Fruit fly (Drosophila melanogaster) whole organism, embryonic: ENCODE measurements around the gene CG4278.
A peak's percentile ranks its signal among the peaks of the same experiment; 100 is the strongest.

Experiments used
- Atf3 ChIP-seq: fragments of 200-800 bp; sonication (Bioruptor generic); optimal IDR thresholded peaks from 3 replicates; lab custom pipeline; 2016; ENCODE audit warnings: missing biosample characterization, missing genetic modification characterization
- CG10209 ChIP-seq: fragments of 200-800 bp; sonication (Bioruptor generic); optimal IDR thresholded peaks from 3 replicates; lab custom pipeline; 2017; ENCODE audit warnings: missing biosample characterization, mild to moderate bottlenecking, missing genetic modification characterization, missing genetic modification reagents
- CG1024 ChIP-seq: fragments of 200-800 bp; sonication (Bioruptor generic); IDR thresholded peaks from 2 replicates; pipeline ENCODE4 v1.3.6; 2022; ENCODE audit warnings: missing biosample characterization, missing genetic modification characterization
- CG11504 ChIP-seq: fragments of 200-800 bp; sonication (Bioruptor generic); optimal IDR thresholded peaks from 3 replicates; lab custom pipeline; 2019; ENCODE audit warnings: missing biosample characterization, mild to moderate bottlenecking, missing genetic modification characterization, moderate library complexity
- CG12236 ChIP-seq: fragments of 200-800 bp; sonication (Bioruptor generic); optimal IDR thresholded peaks from 2 replicates; lab custom pipeline; 2016; ENCODE audit warnings: missing biosample characterization, missing genetic modification characterization
- CG12299 ChIP-seq: fragments of 200-800 bp; sonication (Bioruptor generic); optimal IDR thresholded peaks from 2 replicates; lab custom pipeline; 2018; ENCODE audit warnings: missing biosample characterization, mild to moderate bottlenecking, missing genetic modification characterization
- CG13424 ChIP-seq: fragments of 200-800 bp; sonication (Bioruptor generic); optimal IDR thresholded peaks from 2 replicates; lab custom pipeline; 2019; ENCODE audit warnings: missing biosample characterization, mild to moderate bottlenecking, missing genetic modification characterization, moderate library complexity
- CG14710 ChIP-seq: fragments of 200-800 bp; sonication (Bioruptor generic); optimal IDR thresholded peaks from 3 replicates; lab custom pipeline; 2019; ENCODE audit warnings: missing biosample characterization, mild to moderate bottlenecking, missing genetic modification characterization, moderate library complexity
- CG14965 ChIP-seq: fragments of 200-800 bp; sonication (Bioruptor generic); optimal IDR thresholded peaks from 2 replicates; lab custom pipeline; 2016; ENCODE audit warnings: missing biosample characterization, missing genetic modification characterization, borderline replicate concordance
- CG17359 ChIP-seq: fragments of 200-800 bp; sonication (Bioruptor generic); optimal IDR thresholded peaks from 3 replicates; lab custom pipeline; 2018; ENCODE audit warnings: missing biosample characterization, mild to moderate bottlenecking, missing genetic modification characterization, moderate library complexity
- CG17802 ChIP-seq: fragments of 200-800 bp; sonication (Bioruptor generic); optimal IDR thresholded peaks from 2 replicates; lab custom pipeline; 2018; ENCODE audit warnings: missing biosample characterization, mild to moderate bottlenecking, missing genetic modification characterization, moderate library complexity
- CG1792 ChIP-seq: fragments of 200-800 bp; sonication (Bioruptor generic); optimal IDR thresholded peaks from 2 replicates; lab custom pipeline; 2016; ENCODE audit warnings: missing biosample characterization, missing genetic modification characterization
- CG30020 ChIP-seq: fragments of 200-800 bp; optimal IDR thresholded peaks from 2 replicates; lab custom pipeline; 2019; ENCODE audit warnings: missing biosample characterization, mild to moderate bottlenecking, missing genetic modification characterization, moderate library complexity
- CG30431 ChIP-seq: fragments of 200-800 bp; sonication (Bioruptor generic); optimal IDR thresholded peaks from 2 replicates; lab custom pipeline; 2017; ENCODE audit warnings: missing biosample characterization, missing genetic modification characterization
- CG3281 ChIP-seq: fragments of 200-800 bp; sonication (Bioruptor generic); optimal IDR thresholded peaks from 3 replicates; lab custom pipeline; 2017; ENCODE audit warnings: missing biosample characterization, mild to moderate bottlenecking, missing genetic modification characterization
- CG34224 ChIP-seq: fragments of 200-800 bp; sonication (Bioruptor generic); IDR thresholded peaks from 3 replicates; pipeline ENCODE4 v1.3.6; 2022; ENCODE audit warnings: missing biosample characterization, missing genetic modification characterization; ENCODE audit not compliant: partially characterized antibody
- CG4424 ChIP-seq: fragments of 200-800 bp; sonication (Bioruptor generic); optimal IDR thresholded peaks from 3 replicates; lab custom pipeline; 2016; ENCODE audit warnings: missing biosample characterization, missing genetic modification characterization
- CG7556 ChIP-seq: fragments of 200-800 bp; sonication (Bioruptor generic); optimal IDR thresholded peaks from 2 replicates; lab custom pipeline; 2017; ENCODE audit warnings: missing biosample characterization, mild to moderate bottlenecking, missing genetic modification characterization
- Camta ChIP-seq: fragments of 200-800 bp; sonication (Bioruptor generic); optimal IDR thresholded peaks from 2 replicates; lab custom pipeline; 2016; ENCODE audit warnings: missing biosample characterization, missing genetic modification characterization
- Dll ChIP-seq: fragments of 200-800 bp; sonication (Bioruptor generic); IDR thresholded peaks from 4 replicates; pipeline ENCODE4 v1.3.6; 2022; ENCODE audit warnings: missing biosample characterization, missing genetic modification characterization; ENCODE audit not compliant: partially characterized antibody
- E2f1 ChIP-seq: fragments of 200-800 bp; sonication (Bioruptor generic); IDR thresholded peaks from 2 replicates; pipeline ENCODE4 v1.3.6; 2022; ENCODE audit warnings: missing biosample characterization, missing genetic modification characterization
- E2f2 ChIP-seq: fragments of 200-800 bp; sonication (Bioruptor generic); IDR thresholded peaks from 2 replicates; pipeline ENCODE4 v1.3.6; 2022; ENCODE audit warnings: missing biosample characterization, missing genetic modification characterization
- HLH4C ChIP-seq: fragments of 200-800 bp; sonication (Bioruptor generic); IDR thresholded peaks from 3 replicates; pipeline ENCODE4 v1.3.6; 2022; ENCODE audit warnings: missing biosample characterization, missing genetic modification characterization; ENCODE audit not compliant: partially characterized antibody
- Lhr ChIP-seq: fragments of 200-800 bp; sonication (Bioruptor generic); optimal IDR thresholded peaks from 3 replicates; lab custom pipeline; 2017; ENCODE audit warnings: mild to moderate bottlenecking, missing biosample characterization, missing genetic modification reagents, missing genetic modification characterization
- Lpt ChIP-seq: fragments of >200 bp; optimal IDR thresholded peaks from 2 replicates; lab custom pipeline; 2018; ENCODE audit warnings: missing biosample characterization, missing genetic modification characterization
- MBD-R2 ChIP-seq: fragments of 200-800 bp; sonication (Bioruptor generic); IDR thresholded peaks from 2 replicates; pipeline ENCODE4 v1.3.6; 2022; ENCODE audit warnings: missing biosample characterization, missing genetic modification characterization
- MTF-1 ChIP-seq: fragments of 200-800 bp; sonication (Bioruptor generic); optimal IDR thresholded peaks from 2 replicates; lab custom pipeline; 2018; ENCODE audit warnings: missing biosample characterization, mild to moderate bottlenecking, missing genetic modification characterization, borderline replicate concordance
- Myb ChIP-seq: fragments of 200-800 bp; sonication (Bioruptor generic); optimal IDR thresholded peaks from 2 replicates; lab custom pipeline; 2016; ENCODE audit warnings: missing biosample characterization, missing genetic modification characterization
- NFAT ChIP-seq: fragments of 200-800 bp; sonication (Bioruptor generic); IDR thresholded peaks from 2 replicates; pipeline ENCODE4 v1.3.6; 2022; ENCODE audit warnings: missing biosample characterization, missing genetic modification characterization
- Optix ChIP-seq: fragments of 200-800 bp; sonication (Bioruptor generic); IDR thresholded peaks from 3 replicates; pipeline ENCODE4 v1.3.6; 2022; ENCODE audit warnings: missing biosample characterization, missing genetic modification characterization
- Sry-δ ChIP-seq: fragments of 200-800 bp; sonication (Bioruptor generic); optimal IDR thresholded peaks from 2 replicates; lab custom pipeline; 2016; ENCODE audit warnings: missing biosample characterization, missing genetic modification characterization
- ato ChIP-seq: fragments of 200-800 bp; sonication (Bioruptor generic); IDR thresholded peaks from 2 replicates; pipeline ENCODE4 v1.3.6; 2022; ENCODE audit warnings: missing biosample characterization, missing genetic modification characterization; ENCODE audit not compliant: partially characterized antibody
- az2 ChIP-seq: fragments of 200-800 bp; sonication (Bioruptor generic); optimal IDR thresholded peaks from 3 replicates; lab custom pipeline; 2016; ENCODE audit warnings: missing biosample characterization, missing genetic modification characterization
- cad ChIP-seq: fragments of >200 bp; optimal IDR thresholded peaks from 2 replicates; lab custom pipeline; 2017; ENCODE audit warnings: missing biosample characterization, missing genetic modification characterization
- dpn ChIP-seq, 2 experiments: fragments of 200-800 bp; sonication (Bioruptor generic); optimal IDR thresholded peaks; 3 replicates each; lab custom pipeline; 2016; ENCODE audit warnings: missing biosample characterization in 2 of 2, missing genetic modification characterization in 2 of 2
- en ChIP-seq: fragments of 200-800 bp; sonication (Bioruptor generic); optimal IDR thresholded peaks from 2 replicates; lab custom pipeline; 2016; ENCODE audit warnings: missing biosample characterization, missing genetic modification characterization
- gfzf ChIP-seq: fragments of 200-800 bp; sonication (Bioruptor generic); optimal IDR thresholded peaks from 2 replicates; lab custom pipeline; 2016; ENCODE audit warnings: missing biosample characterization, mild to moderate bottlenecking, missing genetic modification characterization, moderate library complexity
- gro ChIP-seq: fragments of 200-800 bp; sonication (Bioruptor generic); optimal IDR thresholded peaks from 2 replicates; lab custom pipeline; 2016; ENCODE audit warnings: missing biosample characterization, missing genetic modification characterization
- gt ChIP-seq: fragments of 200-800 bp; sonication (Bioruptor generic); IDR thresholded peaks from 2 replicates; pipeline ENCODE4 v1.3.6; 2022; ENCODE audit warnings: missing biosample characterization, missing genetic modification characterization
- jing ChIP-seq: fragments of 200-800 bp; sonication (Bioruptor generic); optimal IDR thresholded peaks from 2 replicates; lab custom pipeline; 2018; ENCODE audit warnings: missing biosample characterization, mild to moderate bottlenecking, missing genetic modification characterization
- org-1 ChIP-seq: fragments of 200-800 bp; sonication (Bioruptor generic); optimal IDR thresholded peaks from 2 replicates; lab custom pipeline; 2017; ENCODE audit warnings: missing biosample characterization, missing genetic modification characterization
- prd ChIP-seq, 3 experiments: fragments of >200 bp in 2 of 3; fragments of 200-800 bp in 1 of 3; sonication (Bioruptor generic) in 1 of 3; optimal IDR thresholded peaks in 2 of 3; IDR thresholded peaks in 1 of 3; 2 replicates in 2 of 3; 3 replicates in 1 of 3; pipeline versions ENCODE4 v1.3.6 to Lab custom; 2017 to 2022; ENCODE audit warnings: missing biosample characterization in 1 of 3, missing genetic modification characterization in 1 of 3
- psq ChIP-seq: fragments of 200-800 bp; sonication (Bioruptor generic); optimal IDR thresholded peaks from 2 replicates; lab custom pipeline; 2017; ENCODE audit warnings: missing biosample characterization, missing genetic modification characterization
- ro ChIP-seq: fragments of 200-800 bp; sonication (Bioruptor generic); IDR thresholded peaks from 2 replicates; pipeline ENCODE4 v1.3.6; 2022; ENCODE audit warnings: missing biosample characterization, missing genetic modification characterization
- run ChIP-seq: fragments of 200-800 bp; sonication (Bioruptor generic); optimal IDR thresholded peaks from 3 replicates; lab custom pipeline; 2018; ENCODE audit warnings: missing biosample characterization, mild to moderate bottlenecking, missing genetic modification characterization
- slbo ChIP-seq: fragments of 200-800 bp; sonication (Bioruptor generic); IDR thresholded peaks from 2 replicates; pipeline ENCODE4 v1.3.6; 2022; ENCODE audit warnings: missing biosample characterization, missing genetic modification characterization
- tll ChIP-seq, 2 experiments: fragments of 200-800 bp in 1 of 2; fragments of >200 bp in 1 of 2; sonication (Bioruptor generic) in 1 of 2; optimal IDR thresholded peaks; 2 replicates each; lab custom pipeline; 2017 to 2019; ENCODE audit warnings: missing biosample characterization in 2 of 2, missing genetic modification characterization in 2 of 2, mild to moderate bottlenecking in 1 of 2, moderate library complexity in 1 of 2
- vfl ChIP-seq: fragments of 200-800 bp; sonication (Bioruptor generic); optimal IDR thresholded peaks from 2 replicates; lab custom pipeline; 2016; ENCODE audit warnings: missing biosample characterization, missing genetic modification characterization
- zf30C ChIP-seq: fragments of 200-800 bp; sonication (Bioruptor generic); optimal IDR thresholded peaks from 3 replicates; lab custom pipeline; 2018; ENCODE audit warnings: missing biosample characterization, mild to moderate bottlenecking, missing genetic modification characterization

Gene CG4278

dm6 chr2L:16286360-16287005 lies 40.4 kb upstream of the CG4278 start (continued):
- TF ChIP-seq E2f2: no peak
- no peak for TF ChIP-seq Dll
- no peak for TF ChIP-seq CG34224 (GFP tag; lab: Robert Waterston, UW)
- no peak for TF ChIP-seq HLH4C
- peak; percentile 55 for TF ChIP-seq CG30431 (GFP tag; lab: Kevin White, UChicago)
- peak; percentile 41 for TF ChIP-seq Sry-δ (GFP tag; lab: Kevin White, UChicago)
- no peak for TF ChIP-seq slbo (GFP tag; lab: Robert Waterston, UW)
- TF ChIP-seq CG17359 (tag; lab: Kevin White, UChicago): peak; percentile 91
- TF ChIP-seq CG30020: peak; percentile 32
- peak; percentile 92 for TF ChIP-seq CG3281 (GFP tag; lab: Kevin White, UChicago)
- TF ChIP-seq CG17802: peak; percentile 56
- no peak for TF ChIP-seq gt (GFP tag; lab: Robert Waterston, UW)
- TF ChIP-seq tll (GFP tag; optimal IDR thresholded peaks at IDR 0.05; lab: Kevin White, UChicago): peak in 1 of 2 experiments; percentile 60
- no peak for TF ChIP-seq CG1024 (GFP tag; lab: Robert Waterston, UW)
- no peak for TF ChIP-seq NFAT
- TF ChIP-seq CG14965 (GFP tag; lab: Kevin White, UChicago): no peak
- peak; percentile 87 for TF ChIP-seq CG11504
- peak; percentile 13 for TF ChIP-seq MTF-1
- TF ChIP-seq CG12236 (GFP tag; lab: Kevin White, UChicago): peak; percentile 15
- TF ChIP-seq vfl (GFP tag; lab: Kevin White, UChicago): peak; percentile 45
- no peak for TF ChIP-seq cad (GFP tag; lab: Kevin White, UChicago)
- TF ChIP-seq CG4424 (GFP tag; lab: Kevin White, UChicago): peak; percentile 85
- peak; percentile 85 for TF ChIP-seq Atf3 (GFP tag; lab: Kevin White, UChicago)
- TF ChIP-seq ato: no peak
- no peak for TF ChIP-seq gfzf (GFP tag; lab: Kevin White, UChicago)
- TF ChIP-seq gro (GFP tag; lab: Kevin White, UChicago): peak; percentile 69
- peak; percentile 82 for TF ChIP-seq CG14710
- TF ChIP-seq CG10209 (GFP tag; lab: Kevin White, UChicago): peak; percentile 88
- peak; percentile 74 for TF ChIP-seq az2 (GFP tag; lab: Kevin White, UChicago)
- TF ChIP-seq jing (GFP tag; lab: Kevin White, UChicago): peak; percentile 38
- no peak for TF ChIP-seq E2f1
- peak; percentile 79 to 88 for TF ChIP-seq dpn (GFP tag; optimal IDR thresholded peaks at IDR 0.05; lab: Kevin White, UChicago)
- TF ChIP-seq psq: peak; percentile 77
- TF ChIP-seq CG12299 (tag; lab: Kevin White, UChicago): peak; percentile 68
- no peak for TF ChIP-seq prd (optimal IDR thresholded peaks at IDR 0.05; lab: Kevin White, UChicago)
- no peak for TF ChIP-seq prd (GFP tag; IDR thresholded peaks at IDR 0.05; lab: Robert Waterston, UW)
- peak; percentile 25 for TF ChIP-seq Lhr (GFP tag; lab: Kevin White, UChicago)
- TF ChIP-seq en (GFP tag; lab: Kevin White, UChicago): peak; percentile 62
- peak; percentile 74 for TF ChIP-seq run (tag; lab: Kevin White, UChicago)
- no peak for TF ChIP-seq Optix
- TF ChIP-seq org-1 (GFP tag; lab: Kevin White, UChicago): peak; percentile 74
- peak; percentile 72 for TF ChIP-seq Myb (GFP tag; lab: Kevin White, UChicago)
- TF ChIP-seq CG13424 (tag; lab: Kevin White, UChicago): peak; percentile 82
- TF ChIP-seq CG1792 (GFP tag; lab: Kevin White, UChicago): peak; percentile 74
- no peak for TF ChIP-seq ro (GFP tag; lab: Robert Waterston, UW)
- TF ChIP-seq Lpt: no peak
- TF ChIP-seq Camta (GFP tag; lab: Kevin White, UChicago): peak; percentile 79
- no peak for TF ChIP-seq MBD-R2 (GFP tag; lab: Robert Waterston, UW)
- no peak for TF ChIP-seq zf30C
- peak; percentile 81 for TF ChIP-seq CG7556 (GFP tag; lab: Kevin White, UChicago)
